Worm (Caenorhabditis elegans) whole organism, L4/young adult: Measurements from ENCODE around the gene nsun-1.
A peak's percentile ranks its signal among the peaks of the same experiment; 100 is the strongest.

Experiments used
- W03F9.2 ChIP-seq: fragments of 150-350 bp; optimal IDR thresholded peaks from 2 replicates; lab custom pipeline; 2014; ENCODE audit warnings: missing biosample characterization, missing genetic modification characterization
- dao-5 ChIP-seq: sonication (generic microtip); optimal IDR thresholded peaks from 2 replicates; lab custom pipeline; 2016; ENCODE audit warnings: missing genotype, missing genetic modification characterization, moderate library complexity, missing compliant biosample characterization
- him-1 ChIP-seq: sonication (generic microtip); optimal IDR thresholded peaks from 2 replicates; lab custom pipeline; 2016; ENCODE audit warnings: missing genotype, missing genetic modification reagents, missing genetic modification characterization, missing compliant biosample characterization

DNA sequence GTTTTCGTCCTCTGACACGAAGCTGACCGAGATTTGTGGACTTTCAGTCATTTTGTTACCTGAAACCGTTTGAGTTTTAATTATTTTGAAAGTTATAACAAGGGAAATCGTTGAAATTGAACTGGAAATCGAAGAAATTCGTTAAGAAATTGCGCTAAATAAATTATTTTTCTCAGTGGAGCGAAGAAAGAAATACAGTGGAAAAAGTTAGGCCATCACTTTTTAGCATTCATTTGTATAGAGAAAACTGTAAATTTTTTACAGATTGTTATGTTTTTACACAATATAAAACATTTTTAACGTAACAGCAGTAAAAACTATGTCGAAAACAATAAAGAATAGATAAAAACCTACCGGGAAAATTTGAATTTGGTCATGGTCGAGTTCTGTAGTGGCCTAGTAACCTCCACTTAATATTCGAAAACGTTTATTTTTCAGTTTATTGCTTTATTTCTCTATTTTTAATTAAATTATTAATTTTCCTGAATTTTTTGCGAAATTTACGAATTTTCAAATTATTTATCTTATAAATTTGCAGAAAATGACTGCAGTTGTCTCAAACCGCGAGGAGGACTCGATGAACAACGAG is 8.7 kb upstream of the nsun-1 start, which contains the start of the genes gldi-1 and prp-21:
- TF ChIP-seq dao-5 (tag; lab: Kevin White, UChicago) (no peak), W03F9.2 (tag; lab: Kevin White, UChicago) (peak; percentile 83), him-1 (tag; lab: Kevin White, UChicago) (no peak)
